Worm (Caenorhabditis elegans) whole organism, young adult: ENCODE measurements around the gene C16C8.26.

Experiments used
- B0019.2 ChIP-seq: fragments of 200-800 bp; sonication (Bioruptor generic); conservative IDR thresholded peaks from 2 replicates; pipeline ENCODE4 v1.3.6; 2022; ENCODE audit warnings: missing genetic modification reagents, missing genetic modification characterization, missing compliant biosample characterization
- B0035.1 ChIP-seq: sonication (generic microtip); optimal IDR thresholded peaks from 2 replicates; lab custom pipeline; 2016; ENCODE audit warnings: missing genetic modification characterization, mild to moderate bottlenecking, missing compliant biosample characterization, missing genotype, missing genetic modification reagents
- B0261.1 ChIP-seq: sonication (generic microtip); optimal IDR thresholded peaks from 2 replicates; lab custom pipeline; 2016; ENCODE audit warnings: mild to moderate bottlenecking, missing genetic modification characterization, moderate library complexity, missing compliant biosample characterization
- D2030.7 ChIP-seq: fragments of 200-800 bp; sonication (Bioruptor generic); IDR thresholded peaks from 2 replicates; pipeline ENCODE4 v1.3.6; 2022; ENCODE audit warnings: missing genetic modification reagents, missing genetic modification characterization, missing compliant biosample characterization
- F22D6.2 ChIP-seq: sonication (generic microtip); optimal IDR thresholded peaks from 2 replicates; lab custom pipeline; 2016; ENCODE audit warnings: mild to moderate bottlenecking, missing genetic modification characterization, missing compliant biosample characterization
- F33H1.4 ChIP-seq: fragments of 200-800 bp; sonication (Bioruptor generic); IDR thresholded peaks from 2 replicates; pipeline ENCODE4 v1.3.6; 2022; ENCODE audit warnings: missing genetic modification reagents, missing genetic modification characterization, missing compliant biosample characterization
- F49E8.2 ChIP-seq: sonication (generic microtip); optimal IDR thresholded peaks from 3 replicates; lab custom pipeline; 2017; ENCODE audit warnings: missing genetic modification characterization, mild to moderate bottlenecking, missing compliant biosample characterization, antibody characterized with exemption, moderate library complexity; ENCODE audit not compliant: insufficient read depth
- F52B5.7 ChIP-seq: sonication (generic microtip); optimal IDR thresholded peaks from 2 replicates; lab custom pipeline; 2016; ENCODE audit warnings: mild to moderate bottlenecking, missing genetic modification characterization, missing compliant biosample characterization
- K11D2.4 ChIP-seq: fragments of 200-800 bp; sonication (Bioruptor generic); IDR thresholded peaks from 2 replicates; pipeline ENCODE4 v1.3.6; 2022; ENCODE audit warnings: missing genetic modification reagents, missing genetic modification characterization, missing compliant biosample characterization
- T07F8.4 ChIP-seq: sonication (generic microtip); optimal IDR thresholded peaks from 2 replicates; lab custom pipeline; 2016; ENCODE audit warnings: mild to moderate bottlenecking, missing genetic modification characterization, moderate library complexity, missing compliant biosample characterization
- Y53F4B.3 ChIP-seq: fragments of 200-800 bp; sonication (Bioruptor generic); IDR thresholded peaks from 2 replicates; pipeline ENCODE4 v1.3.6; 2022; ENCODE audit warnings: missing genetic modification reagents, missing genetic modification characterization, missing compliant biosample characterization
- Y56A3A.18 ChIP-seq: fragments of 200-800 bp; sonication (Bioruptor generic); IDR thresholded peaks from 2 replicates; pipeline ENCODE4 v1.3.6; 2022; ENCODE audit warnings: missing genetic modification reagents, missing genetic modification characterization, missing compliant biosample characterization
- Y95B8A.8 ChIP-seq: fragments of 200-800 bp; sonication (Bioruptor generic); IDR thresholded peaks from 2 replicates; pipeline ENCODE4 v1.3.6; 2022; ENCODE audit warnings: missing genetic modification reagents, missing genetic modification characterization, missing compliant biosample characterization
- ZK185.1 ChIP-seq: sonication (generic microtip); optimal IDR thresholded peaks from 2 replicates; lab custom pipeline; 2016; ENCODE audit warnings: mild to moderate bottlenecking, missing genetic modification characterization, missing compliant biosample characterization; ENCODE audit not compliant: poor library complexity, severe bottlenecking
- aptf-3 ChIP-seq: fragments of 200-800 bp; sonication (Bioruptor generic); IDR thresholded peaks from 2 replicates; pipeline ENCODE4 v1.3.6; 2022; ENCODE audit warnings: missing genetic modification characterization, missing compliant biosample characterization
- bed-2 ChIP-seq: fragments of 200-800 bp; sonication (Bioruptor generic); IDR thresholded peaks from 2 replicates; pipeline ENCODE4 v1.3.6; 2022; ENCODE audit warnings: missing genetic modification reagents, missing genetic modification characterization, missing compliant biosample characterization
- ceh-27 ChIP-seq: fragments of 200-800 bp; sonication (Bioruptor generic); optimal IDR thresholded peaks from 2 replicates; lab custom pipeline; 2018; ENCODE audit warnings: mild to moderate bottlenecking, missing genetic modification characterization, moderate library complexity, missing compliant biosample characterization
- ceh-79 ChIP-seq: sonication (generic microtip); optimal IDR thresholded peaks from 2 replicates; lab custom pipeline; 2017; ENCODE audit warnings: mild to moderate bottlenecking, missing genetic modification characterization, missing compliant biosample characterization
- chd-7 ChIP-seq: sonication (generic microtip); optimal IDR thresholded peaks from 2 replicates; lab custom pipeline; 2016; ENCODE audit warnings: mild to moderate bottlenecking, missing genetic modification characterization, moderate library complexity, missing compliant biosample characterization
- dpl-1 ChIP-seq: fragments of 150-350 bp; optimal IDR thresholded peaks from 2 replicates; lab custom pipeline; 2014; ENCODE audit warnings: missing biosample characterization, missing genetic modification reagents, missing genetic modification characterization
- egrh-3 ChIP-seq: fragments of 200-800 bp; sonication (Bioruptor generic); IDR thresholded peaks from 2 replicates; pipeline ENCODE4 v1.3.6; 2022; ENCODE audit warnings: missing genetic modification reagents, missing genetic modification characterization, missing compliant biosample characterization
- ekl-4 ChIP-seq: fragments of 200-800 bp; sonication (Bioruptor generic); IDR thresholded peaks from 2 replicates; pipeline ENCODE4 v1.3.6; 2022; ENCODE audit warnings: missing genetic modification reagents, missing genetic modification characterization, missing compliant biosample characterization
- fkh-3 ChIP-seq: sonication (generic microtip); optimal IDR thresholded peaks from 2 replicates; lab custom pipeline; 2016; ENCODE audit warnings: mild to moderate bottlenecking, missing genetic modification characterization, missing compliant biosample characterization
- let-526 ChIP-seq: fragments of 200-800 bp; sonication (Bioruptor generic); IDR thresholded peaks from 2 replicates; pipeline ENCODE4 v1.3.6; 2022; ENCODE audit warnings: missing genetic modification reagents, missing genetic modification characterization, missing compliant biosample characterization
- lin-54 ChIP-seq: fragments of 200-800 bp; sonication (Bioruptor generic); optimal IDR thresholded peaks from 2 replicates; lab custom pipeline; 2018; ENCODE audit warnings: mild to moderate bottlenecking, missing genetic modification characterization, missing compliant biosample characterization
- madf-3 ChIP-seq: fragments of 200-800 bp; sonication (Bioruptor generic); IDR thresholded peaks from 2 replicates; pipeline ENCODE4 v1.3.6; 2022; ENCODE audit warnings: missing genetic modification reagents, missing genetic modification characterization, missing compliant biosample characterization
- nfyb-1 ChIP-seq: fragments of 200-800 bp; sonication (Bioruptor generic); IDR thresholded peaks from 2 replicates; pipeline ENCODE4 v1.3.6; 2022; ENCODE audit warnings: missing genetic modification reagents, missing genetic modification characterization, missing compliant biosample characterization
- nhr-90 ChIP-seq: sonication (generic microtip); optimal IDR thresholded peaks from 2 replicates; lab custom pipeline; 2016; ENCODE audit warnings: missing genotype, mild to moderate bottlenecking, missing genetic modification characterization, missing compliant biosample characterization
- rec-8 ChIP-seq, 2 experiments: sonication (generic microtip); optimal IDR thresholded peaks; 2 replicates each; lab custom pipeline; 2016; ENCODE audit warnings: mild to moderate bottlenecking in 2 of 2, missing genetic modification characterization in 2 of 2, missing genetic modification reagents in 2 of 2, missing genotype in 2 of 2, missing biosample characterization in 1 of 2, missing compliant biosample characterization in 1 of 2, moderate library complexity in 1 of 2
- repo-1 ChIP-seq: sonication (generic microtip); optimal IDR thresholded peaks from 2 replicates; lab custom pipeline; 2017; ENCODE audit warnings: mild to moderate bottlenecking, missing genetic modification characterization, missing compliant biosample characterization
- rpc-1 ChIP-seq, 2 experiments: fragments of 150-350 bp in 1 of 2; sonication (generic microtip) in 1 of 2; optimal IDR thresholded peaks; 2 replicates each; lab custom pipeline; 2014 to 2018; ENCODE audit warnings: missing biosample characterization in 1 of 2, missing genetic modification characterization in 1 of 2, missing genetic modification reagents in 1 of 2, missing genotype in 1 of 2
- sdz-38 ChIP-seq: sonication (generic microtip); optimal IDR thresholded peaks from 2 replicates; lab custom pipeline; 2016; ENCODE audit warnings: missing genotype, missing genetic modification characterization, missing compliant biosample characterization
- snpc-1.1 ChIP-seq: sonication (generic microtip); optimal IDR thresholded peaks from 2 replicates; lab custom pipeline; 2017; ENCODE audit warnings: missing genetic modification characterization, mild to moderate bottlenecking, missing compliant biosample characterization, antibody characterized with exemption, moderate library complexity, missing genotype, missing genetic modification reagents; ENCODE audit not compliant: insufficient read depth
- snpc-4 ChIP-seq, 5 experiments: fragments of 150-350 bp in 1 of 5; sonication (generic microtip) in 4 of 5; optimal IDR thresholded peaks; 2 replicates each; lab custom pipeline; 2014 to 2018; ENCODE audit warnings: missing genetic modification characterization in 5 of 5, missing biosample characterization in 3 of 5, antibody characterized with exemption in 2 of 5, mild to moderate bottlenecking in 2 of 5, missing compliant biosample characterization in 2 of 5, missing genotype in 2 of 5, moderate library complexity in 2 of 5, missing genetic modification reagents in 1 of 5
- somi-1 ChIP-seq: fragments of 200-800 bp; sonication (Bioruptor generic); optimal IDR thresholded peaks from 2 replicates; lab custom pipeline; 2018; ENCODE audit warnings: mild to moderate bottlenecking, missing genetic modification characterization, missing compliant biosample characterization
- tbx-9 ChIP-seq: sonication (generic microtip); optimal IDR thresholded peaks from 2 replicates; lab custom pipeline; 2016; ENCODE audit warnings: borderline replicate concordance, missing genetic modification characterization, inconsistent platforms, missing compliant biosample characterization
- unc-62 ChIP-seq: fragments of 150-350 bp; optimal IDR thresholded peaks from 2 replicates; lab custom pipeline; 2014; ENCODE audit warnings: missing biosample characterization, missing genetic modification reagents, missing genetic modification characterization
- zfh-2 ChIP-seq: fragments of 200-800 bp; sonication (Bioruptor generic); conservative IDR thresholded peaks from 2 replicates; pipeline ENCODE4 v1.3.6; 2022; ENCODE audit warnings: missing genetic modification reagents, missing genetic modification characterization, missing compliant biosample characterization
- ztf-26 ChIP-seq: sonication (generic microtip); optimal IDR thresholded peaks from 2 replicates; lab custom pipeline; 2017; ENCODE audit warnings: missing genetic modification characterization, missing compliant biosample characterization
- ztf-3 ChIP-seq: fragments of 200-800 bp; sonication (Bioruptor generic); optimal IDR thresholded peaks from 2 replicates; lab custom pipeline; 2018; ENCODE audit warnings: mild to moderate bottlenecking, missing genetic modification characterization, missing compliant biosample characterization
- ztf-6 ChIP-seq: fragments of 200-800 bp; sonication (Bioruptor generic); IDR thresholded peaks from 2 replicates; pipeline ENCODE4 v1.3.6; 2022; ENCODE audit warnings: missing genetic modification reagents, missing genetic modification characterization, missing compliant biosample characterization

C16C8.26 gene

DNA sequence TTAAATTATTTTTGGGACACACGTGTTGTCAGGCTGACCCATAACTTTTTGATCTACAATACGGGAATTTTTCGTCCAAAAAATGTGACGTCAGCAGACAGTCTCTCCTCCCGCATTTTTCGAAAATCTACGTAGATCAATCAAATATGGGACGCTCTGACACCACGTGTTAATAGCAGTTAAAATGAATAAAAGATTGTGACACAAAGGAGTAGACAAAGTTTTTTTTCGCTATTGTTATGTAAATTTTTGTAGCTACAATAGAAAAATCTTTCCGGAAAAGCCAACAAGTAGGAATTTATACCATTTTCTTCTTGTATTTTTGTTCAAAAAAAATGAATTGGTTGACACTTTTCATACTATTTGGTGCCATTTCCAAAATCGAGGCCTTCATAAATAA is 16.7 kb downstream of the C16C8.26 start, which contains the start of gene C16C8.27:
TSS of gene C16C8.27 (plus strand) at position 301 of the 400 bp plus-strand sequence.
- TF ChIP-seq ztf-6 (GFP tag; lab: Robert Waterston, UW) (no peak), rpc-1 (optimal IDR thresholded peaks at IDR 0.05; lab: Kevin White, UChicago) (no peak), rpc-1 (tag; optimal IDR thresholded peaks at IDR 0.05; lab: Kevin White, UChicago) (no peak), nfyb-1 (GFP tag; lab: Robert Waterston, UW) (no peak), D2030.7 (GFP tag; lab: Robert Waterston, UW) (no peak), ceh-79 (tag; lab: Kevin White, UChicago) (no peak), dpl-1 (no peak), sdz-38 (tag; lab: Kevin White, UChicago) (no peak), ztf-26 (tag; lab: Kevin White, UChicago) (no peak), B0261.1 (tag; lab: Kevin White, UChicago) (no peak), F49E8.2 (tag; lab: Kevin White, UChicago) (no peak), ekl-4 (GFP tag; lab: Robert Waterston, UW) (no peak), egrh-3 (GFP tag; lab: Robert Waterston, UW) (no peak), repo-1 (tag; lab: Kevin White, UChicago) (no peak), F52B5.7 (tag; lab: Kevin White, UChicago) (no peak), bed-2 (GFP tag; lab: Robert Waterston, UW) (no peak), ZK185.1 (no peak)

- TF ChIP-seq let-526 (GFP tag; lab: Robert Waterston, UW) (no peak), aptf-3 (GFP tag; lab: Robert Waterston, UW) (no peak), ceh-27 (GFP tag; lab: Kevin White, UChicago) (no peak), B0019.2 (GFP tag; lab: Robert Waterston, UW) (no peak), T07F8.4 (tag; lab: Kevin White, UChicago) (no peak), madf-3 (GFP tag; lab: Robert Waterston, UW) (no peak), ztf-3 (no peak), Y53F4B.3 (GFP tag; lab: Robert Waterston, UW) (no peak), Y95B8A.8 (GFP tag; lab: Robert Waterston, UW) (no peak), egrh-3 (GFP tag; lab: Robert Waterston, UW) (no peak), nhr-90 (no peak), somi-1 (GFP tag; lab: Kevin White, UChicago) (no peak)
These were observed 17.5 kb downstream of the C16C8.26 start, which contains the start of gene C16C8.17 for ce11 chrII:3440641-3440926. Gene C16C8.17 (plus strand): TSS chrII:3440827.

- TF ChIP-seq snpc-1.1 (tag; lab: Kevin White, UChicago) = peak; percentile 29
- no peak for TF ChIP-seq rec-8 (tag; optimal IDR thresholded peaks at IDR 0.05; lab: Kevin White, UChicago)
- no peak for TF ChIP-seq snpc-4 (GFP tag; optimal IDR thresholded peaks at IDR 0.05; lab: Kevin White, UChicago)
- TF ChIP-seq snpc-4 (tag; optimal IDR thresholded peaks at IDR 0.05; lab: Kevin White, UChicago) = peak in 2 of 4 experiments; percentile 36 to 78
These were observed 18.1 kb downstream of the C16C8.26 start for ce11 chrII:3439842-3440640.

ce11 chrII:3439244-3439698 is 18.8 kb downstream of the C16C8.26 start:
- no peak for TF ChIP-seq unc-62 (GFP tag; lab: Kevin White, UChicago)
- TF ChIP-seq Y56A3A.18 = peak; percentile 87
- peak; percentile 27 for TF ChIP-seq B0035.1 (tag; lab: Kevin White, UChicago)
- TF ChIP-seq K11D2.4 (GFP tag; lab: Robert Waterston, UW) = no peak
- peak; percentile 86 for TF ChIP-seq D2030.7 (GFP tag; lab: Robert Waterston, UW)
- TF ChIP-seq let-526 (GFP tag; lab: Robert Waterston, UW) = peak; percentile 40; the same call in 1 of the 2 replicates
- TF ChIP-seq zfh-2 = peak; percentile 92
- TF ChIP-seq nfyb-1 (GFP tag; lab: Robert Waterston, UW) = peak; percentile 88
- peak; percentile 75 for TF ChIP-seq ceh-79 (tag; lab: Kevin White, UChicago)
- TF ChIP-seq tbx-9 (tag; lab: Kevin White, UChicago) = no peak
- peak; percentile 59 for TF ChIP-seq lin-54
- TF ChIP-seq Y95B8A.8 (GFP tag; lab: Robert Waterston, UW) = no peak
- no peak for TF ChIP-seq fkh-3 (tag; lab: Kevin White, UChicago)
- no peak for TF ChIP-seq F22D6.2 (tag; lab: Kevin White, UChicago)
- TF ChIP-seq chd-7 = peak; percentile 70
- 0 out of 2 replicates have a peak, but pooled peaks have one; percentile 32 for TF ChIP-seq F33H1.4 (GFP tag; lab: Robert Waterston, UW)
